Fruit fly (Drosophila melanogaster): Measurements from ENCODE around the gene if.
A peak's percentile ranks its signal among the peaks of the same experiment; 100 is the strongest.

Gene if

dm6 chrX:16774201-16775061 lies 8.8 kb downstream of the if start:
- TF ChIP-seq CG8478 (optimal IDR thresholded peaks at IDR 0.05) (no peak), CTCF (optimal IDR thresholded peaks at IDR 0.05) (no peak)

- TF ChIP-seq CG8478 (optimal IDR thresholded peaks at IDR 0.05) (no peak), CTCF (optimal IDR thresholded peaks at IDR 0.05) (no peak)
These were observed 10.1 kb downstream of the if start for dm6 chrX:16772882-16773827.

- TF ChIP-seq CTCF (optimal IDR thresholded peaks at IDR 0.05) = no peak
- no peak for TF ChIP-seq CG8478 (optimal IDR thresholded peaks at IDR 0.05)
These were observed 14.5 kb downstream of the if start for dm6 chrX:16768770-16769169.

- no peak for TF ChIP-seq CG8478 (optimal IDR thresholded peaks at IDR 0.05)
- TF ChIP-seq CTCF (optimal IDR thresholded peaks at IDR 0.05) = no peak
These were observed 16.3 kb downstream of the if start for dm6 chrX:16766868-16767431.

- TF ChIP-seq CTCF (optimal IDR thresholded peaks at IDR 0.05) (no peak), CG8478 (optimal IDR thresholded peaks at IDR 0.05) (no peak)
These were observed 17.4 kb downstream of the if start for dm6 chrX:16765809-16766208.

- TF ChIP-seq CG8478 (optimal IDR thresholded peaks at IDR 0.05) (no peak), CTCF (optimal IDR thresholded peaks at IDR 0.05) (no peak)
These were observed 18.3 kb downstream of the if start for dm6 chrX:16764955-16765354.

dm6 chrX:16761531-16761930 lies 21.7 kb downstream of the if start:
- TF ChIP-seq CG8478 (optimal IDR thresholded peaks at IDR 0.05) = no peak
- no peak for TF ChIP-seq CTCF (optimal IDR thresholded peaks at IDR 0.05)

dm6 chrX:16760542-16760941 lies 22.7 kb downstream of the if start:
- TF ChIP-seq CG8478 (optimal IDR thresholded peaks at IDR 0.05) = no peak
- no peak for TF ChIP-seq CTCF (optimal IDR thresholded peaks at IDR 0.05)

dm6 chrX:16757645-16758044 lies 25.6 kb downstream of the if start:
- TF ChIP-seq CG8478 (optimal IDR thresholded peaks at IDR 0.05) = no peak
- no peak for TF ChIP-seq CTCF (optimal IDR thresholded peaks at IDR 0.05)

- no peak for TF ChIP-seq CG8478 (optimal IDR thresholded peaks at IDR 0.05)
- peak in 1 of 2 experiments; percentile 47 for TF ChIP-seq CTCF (optimal IDR thresholded peaks at IDR 0.05)
These were observed 30.2 kb downstream of the if start for dm6 chrX:16753066-16753465.

dm6 chrX:16751579-16752156 lies 31.6 kb downstream of the if start, which contains the start of gene goe:
TSS of gene goe (minus strand) at chrX:16751910.
- TF ChIP-seq CTCF (optimal IDR thresholded peaks at IDR 0.05) = peak; percentile 18 to 63
- no peak for TF ChIP-seq CG8478 (optimal IDR thresholded peaks at IDR 0.05)

dm6 chrX:16750712-16751578 lies 32.3 kb downstream of the if start:
- TF ChIP-seq CG8478 (optimal IDR thresholded peaks at IDR 0.05) (no peak), CTCF (optimal IDR thresholded peaks at IDR 0.05) (no peak)

- TF ChIP-seq CTCF (optimal IDR thresholded peaks at IDR 0.05) = no peak
- no peak for TF ChIP-seq CG8478 (optimal IDR thresholded peaks at IDR 0.05)
These were observed 33.9 kb downstream of the if start for dm6 chrX:16749324-16749723.

dm6 chrX:16747467-16747866 lies 35.8 kb downstream of the if start:
- no peak for TF ChIP-seq CG8478 (optimal IDR thresholded peaks at IDR 0.05)
- no peak for TF ChIP-seq CTCF (optimal IDR thresholded peaks at IDR 0.05)

Measured in S2 (cell line).